Fruit fly (Drosophila melanogaster) whole organism, pupa: ENCODE data around the gene laf.

ENCODE experiments used
- CG10348 ChIP-seq: fragments of 200-800 bp; sonication (Bioruptor generic); IDR thresholded peaks from 2 replicates; pipeline ENCODE4 v1.3.6; 2022; ENCODE audit warnings: missing biosample characterization, missing genetic modification characterization
- CG12605 ChIP-seq: fragments of 200-800 bp; sonication (Bioruptor generic); IDR thresholded peaks from 2 replicates; pipeline ENCODE4 v1.3.6; 2022; ENCODE audit warnings: missing biosample characterization, missing genetic modification characterization
- CG13204 ChIP-seq: fragments of 200-800 bp; sonication (Bioruptor generic); optimal IDR thresholded peaks from 2 replicates; lab custom pipeline; 2018; ENCODE audit warnings: missing biosample characterization, mild to moderate bottlenecking, missing genetic modification characterization, moderate library complexity
- CG14655 ChIP-seq: fragments of 200-800 bp; sonication (Bioruptor generic); optimal IDR thresholded peaks from 3 replicates; lab custom pipeline; 2017; ENCODE audit warnings: mild to moderate bottlenecking, missing biosample characterization, missing genetic modification reagents, missing genetic modification characterization
- CG15710 ChIP-seq: fragments of 200-800 bp; sonication (Bioruptor generic); optimal IDR thresholded peaks from 2 replicates; lab custom pipeline; 2018; ENCODE audit warnings: missing biosample characterization, mild to moderate bottlenecking, missing genetic modification characterization, moderate library complexity
- CG17806 ChIP-seq: fragments of 200-800 bp; sonication (Bioruptor generic); optimal IDR thresholded peaks from 2 replicates; lab custom pipeline; 2018; ENCODE audit warnings: missing biosample characterization, mild to moderate bottlenecking, missing genetic modification characterization, moderate library complexity
- CG32121 ChIP-seq: fragments of 200-800 bp; sonication (Bioruptor generic); IDR thresholded peaks from 2 replicates; pipeline ENCODE4 v1.3.6; 2022; ENCODE audit warnings: missing biosample characterization, missing genetic modification characterization
- CG34367 ChIP-seq: fragments of 200-800 bp; sonication (Bioruptor generic); optimal IDR thresholded peaks from 2 replicates; lab custom pipeline; 2018; ENCODE audit warnings: missing biosample characterization, mild to moderate bottlenecking, missing genetic modification characterization
- CG4496 ChIP-seq: fragments of 200-800 bp; sonication (Bioruptor generic); IDR thresholded peaks from 3 replicates; pipeline ENCODE4 v1.3.6; 2022; ENCODE audit warnings: missing biosample characterization, missing genetic modification characterization
- CG8159 ChIP-seq: fragments of 200-800 bp; sonication (Bioruptor generic); optimal IDR thresholded peaks from 3 replicates; lab custom pipeline; 2018; ENCODE audit warnings: missing biosample characterization, mild to moderate bottlenecking, missing genetic modification characterization, moderate library complexity
- CG8301 ChIP-seq: fragments of 200-800 bp; sonication (Bioruptor generic); optimal IDR thresholded peaks from 2 replicates; lab custom pipeline; 2018; ENCODE audit warnings: missing biosample characterization, mild to moderate bottlenecking, missing genetic modification characterization
- CG9948 ChIP-seq: fragments of 200-800 bp; sonication (Bioruptor generic); optimal IDR thresholded peaks from 2 replicates; lab custom pipeline; 2018; ENCODE audit warnings: missing biosample characterization, mild to moderate bottlenecking, missing genetic modification characterization, moderate library complexity
- D1 ChIP-seq: fragments of 200-800 bp; sonication (Bioruptor generic); optimal IDR thresholded peaks from 2 replicates; lab custom pipeline; 2018; ENCODE audit warnings: missing biosample characterization, mild to moderate bottlenecking, missing genetic modification characterization, moderate library complexity
- EcR ChIP-seq: fragments of 200-800 bp; sonication (Bioruptor generic); optimal IDR thresholded peaks from 3 replicates; lab custom pipeline; 2019; ENCODE audit warnings: missing biosample characterization, missing genetic modification characterization, mild to moderate bottlenecking, moderate library complexity, missing genetic modification reagents
- Ets98B ChIP-seq: fragments of 200-800 bp; sonication (Bioruptor generic); IDR thresholded peaks from 2 replicates; pipeline ENCODE4 v1.3.6; 2022; ENCODE audit warnings: missing biosample characterization, missing genetic modification characterization
- Pif1A ChIP-seq: fragments of 200-800 bp; sonication (Bioruptor generic); optimal IDR thresholded peaks from 3 replicates; lab custom pipeline; 2016; ENCODE audit warnings: missing biosample characterization, missing genetic modification characterization
- Pif1B ChIP-seq: fragments of 200-800 bp; sonication (Bioruptor generic); optimal IDR thresholded peaks from 3 replicates; lab custom pipeline; 2016; ENCODE audit warnings: missing biosample characterization, missing genetic modification characterization
- Snoo ChIP-seq: fragments of 200-800 bp; sonication (Bioruptor generic); optimal IDR thresholded peaks from 3 replicates; lab custom pipeline; 2017; ENCODE audit warnings: missing biosample characterization, mild to moderate bottlenecking, missing genetic modification characterization, inconsistent platforms
- fd96Ca ChIP-seq: fragments of 200-800 bp; sonication (Bioruptor generic); IDR thresholded peaks from 3 replicates; pipeline ENCODE4 v1.3.6; 2022; ENCODE audit warnings: missing biosample characterization, missing genetic modification characterization
- gl ChIP-seq: fragments of 200-800 bp; sonication (Bioruptor generic); optimal IDR thresholded peaks from 2 replicates; lab custom pipeline; 2018; ENCODE audit warnings: missing biosample characterization, mild to moderate bottlenecking, missing genetic modification characterization
- rn ChIP-seq: fragments of 200-800 bp; sonication (Bioruptor generic); IDR thresholded peaks from 2 replicates; pipeline ENCODE4 v1.3.6; 2022; ENCODE audit warnings: missing biosample characterization, missing genetic modification characterization

Gene laf

dm6 chr3R:4854216-4854615, 24.1 kb downstream of the laf start:
- TF ChIP-seq CG10348 (GFP tag; lab: Robert Waterston, UW) (no peak), fd96Ca (no peak), CG13204 (GFP tag; lab: Kevin White, UChicago) (no peak), CG17806 (no peak), CG34367 (no peak), EcR (GFP tag; lab: Kevin White, UChicago) (no peak), rn (GFP tag; lab: Robert Waterston, UW) (no peak), Snoo (tag; lab: Kevin White, UChicago) (no peak), CG12605 (GFP tag; lab: Robert Waterston, UW) (no peak), CG4496 (no peak), CG8159 (no peak), CG14655 (GFP tag; lab: Kevin White, UChicago) (no peak), CG15710 (tag; lab: Kevin White, UChicago) (no peak), Ets98B (GFP tag; lab: Robert Waterston, UW) (no peak), Pif1A (GFP tag; lab: Kevin White, UChicago) (no peak), CG9948 (tag; lab: Kevin White, UChicago) (no peak), gl (no peak), Pif1B (GFP tag; lab: Kevin White, UChicago) (no peak), CG32121 (GFP tag; lab: Robert Waterston, UW) (no peak), D1 (no peak)
- TF ChIP-seq, all 21 proteins: peak for 0

- TF ChIP-seq CG14655 (GFP tag; lab: Kevin White, UChicago) = no peak
- no peak for TF ChIP-seq D1
- TF ChIP-seq, all 21 proteins: peak for 0
Observed at dm6 chr3R:4853504-4853903, 24.8 kb downstream of the laf start.

DNA sequence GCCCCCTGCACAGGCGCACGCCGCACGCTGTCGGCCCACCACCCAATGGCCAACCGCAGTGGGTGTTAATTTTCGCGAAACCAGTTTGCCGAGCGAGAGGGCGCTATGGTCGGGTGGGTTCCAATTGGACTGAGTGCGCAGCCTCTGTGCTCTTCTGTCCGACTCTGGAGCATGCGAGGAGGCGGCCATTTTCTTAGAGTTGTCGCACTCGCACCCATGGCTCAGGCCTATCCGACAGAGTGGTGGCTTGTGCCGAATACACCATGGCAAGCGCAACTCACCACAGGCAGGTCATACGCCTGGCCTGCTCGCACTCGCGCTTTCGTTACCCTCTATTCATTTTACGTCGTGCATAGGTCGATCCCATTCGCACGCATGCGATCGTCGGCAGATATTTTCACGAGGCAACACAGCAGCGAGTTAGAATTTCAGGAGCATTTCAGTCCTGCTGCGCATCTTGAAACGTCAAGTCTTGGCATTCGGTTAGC, 25.9 kb downstream of the laf start, which contains the start of gene opa:
TSS of gene opa (plus strand) at position 441 of the 488 bp plus-strand sequence.
- TF ChIP-seq Snoo (tag; lab: Kevin White, UChicago) (no peak), D1 (peak; percentile 36), CG4496 (0 out of 3 replicates have a peak, but pooled peaks have one; percentile 9), CG34367 (no peak), gl (no peak)

DNA sequence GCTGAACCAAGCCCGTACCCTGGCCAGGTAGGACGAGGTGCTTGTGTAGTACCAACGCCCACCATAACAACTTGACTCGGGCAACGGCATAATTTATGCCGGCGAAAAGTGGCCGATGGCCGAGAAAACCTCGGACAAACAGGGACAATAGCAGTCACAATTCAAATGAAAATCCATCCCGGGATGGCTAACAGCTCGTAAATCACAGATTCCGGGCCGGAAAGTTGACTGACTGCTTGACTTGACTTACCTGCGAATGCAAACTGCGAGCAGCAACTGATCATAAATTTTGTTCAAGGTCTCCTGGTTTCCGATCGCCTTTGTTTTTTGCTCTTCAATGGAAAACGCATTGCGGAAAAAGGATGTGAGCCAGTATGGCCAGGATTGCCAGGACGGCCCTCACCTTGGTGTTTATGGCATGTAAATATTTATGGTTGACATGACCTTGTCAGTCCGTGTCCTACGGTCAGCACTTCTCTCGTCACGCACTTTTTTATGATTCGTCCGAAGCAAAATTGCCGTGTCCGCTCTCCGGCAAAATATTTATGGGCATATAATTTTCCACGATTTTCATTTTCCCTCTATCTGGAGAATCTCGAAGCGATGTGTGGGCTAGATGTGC, 29.2 kb downstream of the laf start:
- no peak for TF ChIP-seq CG17806
- TF ChIP-seq CG8301 (tag; lab: Kevin White, UChicago) = no peak
- TF ChIP-seq CG15710 (tag; lab: Kevin White, UChicago) = no peak
- no peak for TF ChIP-seq CG14655 (GFP tag; lab: Kevin White, UChicago)
- TF ChIP-seq CG10348 (GFP tag; lab: Robert Waterston, UW) = no peak
- no peak for TF ChIP-seq gl
- no peak for TF ChIP-seq CG34367
- TF ChIP-seq CG12605 (GFP tag; lab: Robert Waterston, UW) = no peak
- TF ChIP-seq CG8159 = no peak
- TF ChIP-seq EcR (GFP tag; lab: Kevin White, UChicago) = no peak
- TF ChIP-seq D1 = no peak
- TF ChIP-seq fd96Ca = no peak
- TF ChIP-seq Ets98B (GFP tag; lab: Robert Waterston, UW) = no peak
- no peak for TF ChIP-seq Pif1B (GFP tag; lab: Kevin White, UChicago)
- no peak for TF ChIP-seq CG13204 (GFP tag; lab: Kevin White, UChicago)
- TF ChIP-seq rn (GFP tag; lab: Robert Waterston, UW) = no peak
- TF ChIP-seq CG4496 = no peak
- TF ChIP-seq CG9948 (tag; lab: Kevin White, UChicago) = no peak
- TF ChIP-seq, all 21 proteins: peak for 0

dm6 chr3R:4847388-4847787, 30.9 kb downstream of the laf start:
- no peak for TF ChIP-seq Pif1A (GFP tag; lab: Kevin White, UChicago)
- TF ChIP-seq, all 21 proteins: peak for 0

dm6 chr3R:4846787-4847186, 31.5 kb downstream of the laf start:
- TF ChIP-seq CG9948 (tag; lab: Kevin White, UChicago) = no peak
- TF ChIP-seq EcR (GFP tag; lab: Kevin White, UChicago) = no peak
- no peak for TF ChIP-seq gl
- no peak for TF ChIP-seq rn (GFP tag; lab: Robert Waterston, UW)
- no peak for TF ChIP-seq Pif1A (GFP tag; lab: Kevin White, UChicago)
- TF ChIP-seq CG8301 (tag; lab: Kevin White, UChicago) = no peak
- TF ChIP-seq CG15710 (tag; lab: Kevin White, UChicago) = no peak
- no peak for TF ChIP-seq CG8159
- TF ChIP-seq D1 = no peak

DNA sequence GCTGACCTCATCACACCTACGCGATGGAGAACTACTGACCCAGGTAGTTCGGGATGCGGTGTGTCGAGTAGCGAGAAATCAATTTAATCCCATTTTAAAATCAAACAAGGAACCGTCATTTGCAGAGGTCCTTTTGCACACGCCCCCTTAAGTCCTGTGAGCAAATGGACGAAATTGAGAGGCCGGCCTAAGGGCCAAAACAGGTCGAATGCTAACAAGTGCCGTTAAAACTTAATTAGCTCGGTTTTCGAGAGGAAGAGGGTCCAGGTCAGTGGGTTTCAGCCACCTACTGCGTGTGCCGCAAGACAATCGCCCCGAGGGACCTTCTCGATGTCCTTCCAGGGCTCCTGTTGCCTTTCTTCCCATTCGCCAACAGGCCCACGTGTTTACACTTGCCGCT, 32.1 kb downstream of the laf start:
- TF ChIP-seq Pif1A (GFP tag; lab: Kevin White, UChicago) = no peak
- no peak for TF ChIP-seq CG12605 (GFP tag; lab: Robert Waterston, UW)
- no peak for TF ChIP-seq gl
- no peak for TF ChIP-seq D1
- no peak for TF ChIP-seq CG13204 (GFP tag; lab: Kevin White, UChicago)
- TF ChIP-seq CG8301 (tag; lab: Kevin White, UChicago) = no peak
- TF ChIP-seq CG32121 (GFP tag; lab: Robert Waterston, UW) = no peak
- TF ChIP-seq CG15710 (tag; lab: Kevin White, UChicago) = no peak
- TF ChIP-seq rn (GFP tag; lab: Robert Waterston, UW) = no peak
- TF ChIP-seq Pif1B (GFP tag; lab: Kevin White, UChicago) = no peak
- TF ChIP-seq CG34367 = no peak
- no peak for TF ChIP-seq Snoo (tag; lab: Kevin White, UChicago)
- no peak for TF ChIP-seq EcR (GFP tag; lab: Kevin White, UChicago)
- TF ChIP-seq fd96Ca = no peak
- TF ChIP-seq Ets98B (GFP tag; lab: Robert Waterston, UW) = no peak
- no peak for TF ChIP-seq CG9948 (tag; lab: Kevin White, UChicago)
- TF ChIP-seq CG17806 = no peak
- no peak for TF ChIP-seq CG4496
- TF ChIP-seq CG8159 = no peak
- TF ChIP-seq CG10348 (GFP tag; lab: Robert Waterston, UW) = no peak
- TF ChIP-seq, all 21 proteins: peak for 0
